Worm (Caenorhabditis elegans): Measurements from ENCODE around the gene glo-4.
A peak's percentile ranks its signal among the peaks of the same experiment; 100 is the strongest.

glo-4 gene

DNA sequence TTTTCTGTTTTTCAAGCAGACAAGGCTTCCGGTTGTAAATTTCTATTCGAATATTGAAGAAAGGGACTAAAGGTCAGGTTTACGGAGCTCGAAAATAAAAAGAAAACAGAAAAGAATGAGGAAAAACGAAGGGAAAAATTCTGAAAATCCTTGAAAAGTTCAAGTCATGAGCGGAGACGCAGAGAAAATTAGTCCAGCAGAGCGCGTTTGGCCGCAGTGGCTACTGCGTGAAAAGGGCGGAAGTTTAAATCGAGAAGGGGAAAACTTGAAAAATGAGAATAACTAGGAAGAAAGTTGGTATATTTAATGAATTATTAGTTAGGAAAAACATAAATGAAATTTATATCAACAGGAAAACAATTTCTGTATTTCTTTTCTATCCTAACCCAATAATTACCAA is 22.6 kb downstream of the glo-4 start:
- TF ChIP-seq W03F9.2 (tag; optimal IDR thresholded peaks at IDR 0.05) = no peak
- no peak for TF ChIP-seq dao-5 (tag; optimal IDR thresholded peaks at IDR 0.05)
- TF ChIP-seq him-1 (tag; optimal IDR thresholded peaks at IDR 0.05) = no peak

DNA sequence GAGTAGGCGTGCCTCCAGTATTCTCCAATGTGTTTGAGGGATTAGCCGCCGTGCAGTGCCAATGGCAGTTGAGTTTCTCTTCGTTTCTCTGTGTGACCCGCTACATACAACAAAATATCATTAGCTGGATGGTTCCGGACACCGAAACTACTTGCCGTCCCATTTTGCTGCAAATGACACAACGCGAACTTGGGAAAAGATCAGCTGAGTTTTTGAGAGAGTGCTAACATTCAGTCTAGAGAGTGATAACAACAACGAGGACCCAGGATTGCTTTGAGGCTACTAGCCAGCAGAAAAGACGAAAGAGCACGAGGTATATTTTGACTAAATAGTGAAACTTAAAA is 23.7 kb downstream of the glo-4 start:
- TF ChIP-seq dao-5 (tag; optimal IDR thresholded peaks at IDR 0.05) = no peak
- TF ChIP-seq W03F9.2 (tag; optimal IDR thresholded peaks at IDR 0.05) = no peak
- no peak for TF ChIP-seq him-1 (tag; optimal IDR thresholded peaks at IDR 0.05)

DNA sequence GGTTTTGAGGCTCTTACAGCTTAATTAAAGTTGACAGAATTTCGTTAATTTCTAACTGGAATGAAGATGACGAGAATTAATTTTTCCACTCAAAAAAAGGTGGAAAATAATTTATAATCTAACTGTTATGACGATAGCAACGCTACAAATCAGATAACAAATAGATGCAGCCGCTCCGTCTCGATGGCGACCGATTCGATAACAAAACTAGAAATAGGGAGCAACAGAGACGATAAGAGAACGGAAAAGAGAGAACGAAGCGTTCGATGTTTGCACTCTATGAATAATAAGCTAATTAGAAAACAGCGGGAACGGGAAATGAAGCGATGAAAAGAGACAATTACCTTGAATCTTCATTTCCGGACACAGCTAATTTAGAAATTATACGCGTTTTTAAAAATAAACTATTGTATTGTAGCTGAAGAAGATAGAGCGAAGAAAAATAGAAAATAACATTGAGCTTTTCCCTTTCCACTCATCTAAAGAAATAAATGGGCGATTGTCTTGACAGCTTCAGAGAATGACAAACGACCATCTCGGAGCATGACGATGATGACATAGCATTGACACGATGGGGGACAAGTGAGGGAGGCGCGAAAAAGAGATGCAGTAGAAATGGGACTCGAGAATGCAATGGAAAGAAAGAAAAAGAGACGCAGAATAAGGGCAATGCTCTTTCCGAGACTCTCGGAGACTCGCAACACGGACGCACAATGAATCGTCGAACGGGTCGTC is 24.2 kb downstream of the glo-4 start:
- TF ChIP-seq him-1 (tag; optimal IDR thresholded peaks at IDR 0.05) (peak; percentile 57), W03F9.2 (tag; optimal IDR thresholded peaks at IDR 0.05) (no peak), dao-5 (tag; optimal IDR thresholded peaks at IDR 0.05) (no peak)

DNA sequence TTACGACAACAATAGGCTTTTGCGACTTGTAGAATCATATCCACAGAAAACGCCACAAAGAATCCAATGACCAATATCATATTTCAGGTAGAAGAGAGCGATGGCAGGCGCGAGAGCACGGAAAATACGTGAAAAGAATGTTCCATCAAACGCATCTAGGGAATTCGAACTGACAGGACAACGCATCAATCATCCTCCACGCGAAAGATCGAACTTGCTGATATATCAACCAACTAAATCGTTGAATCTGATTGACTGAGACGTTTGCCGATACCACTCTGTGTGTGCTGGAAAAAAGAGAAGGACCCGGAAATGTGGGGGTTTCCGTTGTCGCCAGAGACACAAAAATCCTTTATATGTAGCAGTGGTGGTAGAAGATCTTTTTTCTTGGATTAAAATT is 24.8 kb downstream of the glo-4 start:
- no peak for TF ChIP-seq dao-5 (tag; optimal IDR thresholded peaks at IDR 0.05)
- TF ChIP-seq him-1 (tag; optimal IDR thresholded peaks at IDR 0.05) = no peak
- TF ChIP-seq W03F9.2 (tag; optimal IDR thresholded peaks at IDR 0.05) = no peak

DNA sequence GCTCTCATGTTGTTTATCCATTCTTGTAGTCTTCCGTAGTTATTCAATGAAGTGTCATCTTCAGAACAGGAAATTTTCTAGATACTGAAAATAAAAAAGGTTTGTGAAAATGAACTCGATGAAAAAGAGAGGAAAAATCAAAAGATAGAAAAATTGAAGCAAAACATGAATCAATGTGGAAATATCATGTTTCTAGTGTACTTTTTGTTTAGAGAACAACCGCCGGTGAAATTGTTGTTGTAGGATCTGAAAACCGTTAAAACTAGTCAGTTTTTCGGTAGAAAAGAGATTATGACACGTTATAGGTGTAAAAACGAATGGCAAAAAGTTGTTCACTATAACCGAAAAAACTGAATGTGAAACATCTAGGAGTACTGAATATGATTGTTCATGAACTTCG is 25.9 kb downstream of the glo-4 start, which contains the start of gene pacs-1:
TSS of gene pacs-1 (minus strand) at position 101 of the 400 bp plus-strand sequence.
- TF ChIP-seq him-1 (tag; optimal IDR thresholded peaks at IDR 0.05) (no peak), dao-5 (tag; optimal IDR thresholded peaks at IDR 0.05) (no peak), W03F9.2 (tag; optimal IDR thresholded peaks at IDR 0.05) (no peak)

DNA sequence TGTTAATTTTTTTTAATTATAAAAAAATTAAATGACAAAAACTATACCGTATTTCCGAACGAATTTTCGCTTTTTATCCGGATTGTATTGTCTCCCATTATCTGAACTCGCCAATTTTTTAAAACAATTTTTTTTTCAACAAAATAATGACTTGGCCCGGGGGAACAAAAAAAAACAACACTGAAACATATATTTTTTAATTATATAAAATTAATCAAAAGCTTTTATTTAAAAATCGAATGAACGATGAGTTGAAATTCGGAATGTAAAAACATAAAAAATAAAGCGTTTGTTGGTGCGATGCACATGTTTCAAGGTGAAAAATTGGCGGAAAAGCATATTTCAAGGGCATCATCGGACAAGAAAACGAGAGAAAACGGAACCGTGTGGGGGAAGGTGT is 29.5 kb downstream of the glo-4 start, which contains the start of gene mdt-27:
TSS of gene mdt-27 (minus strand) at position 101 of the 400 bp plus-strand sequence.
- no peak for TF ChIP-seq dao-5 (tag; optimal IDR thresholded peaks at IDR 0.05)
- no peak for TF ChIP-seq him-1 (tag; optimal IDR thresholded peaks at IDR 0.05)
- TF ChIP-seq W03F9.2 (tag; optimal IDR thresholded peaks at IDR 0.05) = no peak

DNA sequence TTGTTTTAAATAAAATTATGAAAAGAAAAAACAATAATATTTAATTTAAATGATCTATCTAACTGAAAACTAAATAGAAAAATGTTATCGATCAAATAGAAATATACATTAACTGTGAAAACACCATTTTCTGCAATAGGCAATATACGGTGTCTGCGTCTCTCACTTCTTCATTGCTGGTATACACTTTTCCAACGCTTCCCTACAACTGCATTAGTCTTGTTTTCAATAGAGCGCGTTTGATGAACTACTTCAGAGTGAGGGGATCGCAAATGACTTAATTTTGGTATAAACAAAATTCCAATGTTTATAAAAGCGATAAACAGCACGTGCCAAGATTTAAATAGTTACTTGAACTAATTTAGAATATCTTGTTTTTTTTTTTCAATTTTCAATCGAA is 30.5 kb downstream of the glo-4 start:
- TF ChIP-seq W03F9.2 (tag; optimal IDR thresholded peaks at IDR 0.05) (peak; percentile 55), dao-5 (tag; optimal IDR thresholded peaks at IDR 0.05) (no peak)

DNA sequence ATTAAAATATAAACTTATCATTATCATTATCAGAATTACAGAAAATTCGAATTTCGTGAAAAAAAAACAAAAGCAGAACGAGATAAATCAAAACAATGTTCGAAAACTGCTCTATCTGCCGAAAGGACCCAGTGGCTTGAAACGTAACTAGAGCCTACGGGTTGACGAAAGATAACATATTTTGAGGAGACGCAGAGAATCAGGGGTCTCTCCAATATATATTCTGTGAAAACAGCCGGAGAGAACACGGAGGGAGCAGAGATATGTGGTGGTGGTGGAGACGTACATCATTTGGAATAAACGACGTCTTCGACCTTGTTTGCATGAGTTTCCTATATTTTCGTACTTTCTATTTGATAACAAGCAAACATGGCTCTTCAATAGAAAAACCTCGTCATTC is 34.1 kb downstream of the glo-4 start:
- TF ChIP-seq W03F9.2 (tag; optimal IDR thresholded peaks at IDR 0.05) = no peak

DNA sequence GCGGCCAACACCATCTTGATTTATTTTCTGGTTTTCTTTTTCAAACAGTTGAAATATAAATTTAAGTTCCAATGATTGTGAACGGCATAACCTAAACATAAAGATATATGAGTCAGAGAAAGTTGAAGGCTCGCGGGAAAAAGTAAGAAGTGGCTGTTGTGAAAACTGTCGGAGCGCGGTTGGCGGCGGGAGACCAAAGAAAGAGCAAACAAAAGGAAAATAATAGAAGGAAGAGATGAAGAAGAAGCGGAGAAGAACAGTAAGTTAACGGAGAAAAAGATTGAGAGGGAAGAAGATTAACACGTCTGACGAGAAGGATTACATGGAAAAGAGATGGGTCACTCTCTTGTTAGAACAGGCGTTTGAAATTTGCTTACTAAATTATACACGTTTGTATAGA is 35.6 kb downstream of the glo-4 start, which contains the start of gene inx-10:
TSS of gene inx-10 (minus strand) at position 101 of the 400 bp plus-strand sequence.
- TF ChIP-seq him-1 (tag; optimal IDR thresholded peaks at IDR 0.05) (no peak), dao-5 (tag; optimal IDR thresholded peaks at IDR 0.05) (no peak), W03F9.2 (tag; optimal IDR thresholded peaks at IDR 0.05) (no peak)

DNA sequence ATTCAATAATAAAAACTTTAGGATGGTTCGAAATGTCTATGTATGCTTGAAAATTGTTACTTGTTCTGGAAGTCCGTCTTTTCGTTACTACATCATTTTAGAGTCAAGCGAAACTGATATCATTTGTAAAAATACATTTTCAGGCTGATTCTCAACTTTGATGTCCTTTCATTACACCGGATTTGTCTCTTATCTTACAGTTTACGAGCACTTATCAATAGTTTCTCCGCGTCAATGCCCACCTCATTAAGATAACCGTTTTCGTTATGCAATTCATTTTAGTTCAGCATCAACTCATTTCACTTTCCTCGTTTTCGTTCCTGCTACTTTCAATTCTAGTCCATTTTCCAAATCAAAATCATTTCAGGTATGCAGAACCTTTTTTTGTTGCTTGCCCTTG is 40.3 kb downstream of the glo-4 start, which contains the start of gene asp-2:
TSS of gene asp-2 (plus strand) at position 368 of the 400 bp plus-strand sequence.
- TF ChIP-seq W03F9.2 (tag; optimal IDR thresholded peaks at IDR 0.05) = no peak
- no peak for TF ChIP-seq dao-5 (tag; optimal IDR thresholded peaks at IDR 0.05)
- TF ChIP-seq him-1 (tag; optimal IDR thresholded peaks at IDR 0.05) = no peak

DNA sequence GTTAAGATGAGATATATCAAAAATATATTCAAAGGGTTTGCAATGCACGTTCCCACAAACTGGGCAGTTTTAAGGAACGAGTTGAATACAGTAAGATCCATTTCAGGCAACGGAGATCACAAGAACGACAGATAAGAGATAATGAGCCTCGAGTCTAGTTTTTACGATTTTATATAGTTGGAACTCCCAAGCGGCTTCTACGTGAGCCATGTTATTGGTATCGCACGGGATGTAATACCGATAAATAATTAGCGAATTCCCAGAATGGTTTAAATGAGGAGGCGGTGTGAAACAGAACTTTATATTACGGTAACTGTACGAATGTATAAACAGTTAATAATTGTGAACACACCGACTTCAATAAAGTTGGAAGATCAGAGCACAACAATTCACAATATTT is 44.1 kb downstream of the glo-4 start, which contains the start of gene str-177:
TSS of gene str-177 (minus strand) at position 101 of the 400 bp plus-strand sequence.
- TF ChIP-seq W03F9.2 (tag; optimal IDR thresholded peaks at IDR 0.05) = no peak
- no peak for TF ChIP-seq dao-5 (tag; optimal IDR thresholded peaks at IDR 0.05)
- no peak for TF ChIP-seq him-1 (tag; optimal IDR thresholded peaks at IDR 0.05)

DNA sequence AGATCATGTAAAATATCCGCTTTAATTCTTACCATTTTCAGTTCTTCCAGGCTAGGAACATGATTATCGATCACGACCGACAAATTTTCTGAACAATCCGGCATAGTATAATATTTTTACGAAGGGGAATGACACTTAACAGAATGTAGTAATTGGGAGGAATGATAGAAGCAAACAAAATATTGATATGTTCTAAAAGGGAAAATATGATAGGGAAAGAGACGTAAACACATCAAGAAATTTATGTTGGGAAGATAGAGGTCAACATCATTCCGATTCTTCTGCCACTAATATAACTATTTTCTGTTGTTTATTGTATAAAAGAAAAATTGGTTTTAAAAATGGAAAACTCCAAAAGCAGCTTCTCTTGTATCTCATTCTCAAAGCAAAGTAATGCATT is 45.9 kb downstream of the glo-4 start, which contains the start of gene C24B5.4:
TSS of gene C24B5.4 (minus strand) at position 206 of the 400 bp plus-strand sequence.
- no peak for TF ChIP-seq him-1 (tag; optimal IDR thresholded peaks at IDR 0.05)
- no peak for TF ChIP-seq dao-5 (tag; optimal IDR thresholded peaks at IDR 0.05)
- TF ChIP-seq W03F9.2 (tag; optimal IDR thresholded peaks at IDR 0.05) = no peak

DNA sequence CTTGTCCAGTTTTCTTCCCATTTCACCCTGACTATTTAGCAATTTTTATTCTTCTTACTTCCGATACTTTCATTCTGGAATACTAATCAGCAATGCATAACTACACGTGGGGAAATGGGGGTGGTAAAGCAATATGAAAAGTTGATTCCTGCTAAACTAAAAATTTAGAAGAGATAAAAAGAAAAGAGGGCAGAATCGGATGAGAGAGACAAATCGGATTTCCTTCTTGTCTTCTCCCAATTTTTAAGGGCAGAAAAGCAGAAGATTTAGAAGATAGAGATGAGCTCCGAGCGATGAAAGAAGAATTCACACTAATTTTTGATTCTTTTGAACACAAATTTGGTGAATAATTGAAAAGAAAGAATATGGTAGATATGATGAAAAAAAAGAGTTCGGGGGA is 49.0 kb downstream of the glo-4 start:
- TF ChIP-seq dao-5 (tag; optimal IDR thresholded peaks at IDR 0.05) = no peak
- TF ChIP-seq him-1 (tag; optimal IDR thresholded peaks at IDR 0.05) = no peak
- TF ChIP-seq W03F9.2 (tag; optimal IDR thresholded peaks at IDR 0.05) = no peak

DNA sequence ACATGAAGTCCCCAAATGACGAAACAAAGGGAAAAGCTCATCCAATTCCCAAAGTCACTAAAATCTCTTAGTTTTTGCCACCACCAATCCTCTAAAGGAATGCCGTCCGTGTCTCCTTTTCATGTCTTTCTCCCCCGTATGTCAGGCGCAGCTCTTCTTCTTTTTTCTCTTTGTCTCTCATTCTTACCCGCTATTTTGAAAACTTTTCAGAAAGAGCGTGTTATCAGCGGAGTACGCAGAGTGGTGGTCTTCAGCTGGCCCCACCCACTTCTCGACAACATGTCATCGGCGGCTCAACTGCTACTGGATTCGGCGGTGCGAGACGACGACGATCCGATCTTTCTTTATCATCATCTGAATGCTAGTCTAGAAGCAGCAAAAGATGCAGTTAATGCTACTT is 51.6 kb downstream of the glo-4 start, which contains the start of gene sphr-1:
TSS of gene sphr-1 (plus strand) at position 205 of the 400 bp plus-strand sequence.
- TF ChIP-seq him-1 (tag; optimal IDR thresholded peaks at IDR 0.05) = no peak
- TF ChIP-seq W03F9.2 (tag; optimal IDR thresholded peaks at IDR 0.05) = no peak
- TF ChIP-seq dao-5 (tag; optimal IDR thresholded peaks at IDR 0.05) = no peak

DNA sequence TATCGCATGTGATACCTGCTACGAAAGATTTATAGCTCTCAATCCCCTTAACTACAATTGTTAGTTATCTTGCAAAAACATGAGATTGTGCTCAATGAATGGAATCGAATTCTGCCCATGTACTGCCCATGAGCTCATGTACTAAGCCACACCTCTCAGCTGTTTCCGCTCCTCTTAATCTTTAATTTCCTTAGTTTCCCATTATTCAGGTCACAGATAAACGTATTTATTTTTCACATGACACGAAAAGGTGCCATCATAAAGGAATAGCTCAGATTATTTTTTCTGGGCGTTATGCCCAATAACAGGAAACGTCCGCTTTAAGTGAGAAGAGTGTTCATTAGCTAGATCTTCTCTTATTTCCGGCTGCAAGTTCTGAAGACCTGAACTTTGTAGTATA is 57.0 kb downstream of the glo-4 start:
- TF ChIP-seq dao-5 (tag; optimal IDR thresholded peaks at IDR 0.05) (no peak), W03F9.2 (tag; optimal IDR thresholded peaks at IDR 0.05) (no peak), him-1 (tag; optimal IDR thresholded peaks at IDR 0.05) (no peak)
